Worm (Caenorhabditis elegans) whole organism, late embryonic: ENCODE results near the gene D1044.1.

Experiments used
- C08G9.2 ChIP-seq: sonication (generic microtip); optimal IDR thresholded peaks from 2 replicates; lab custom pipeline; 2016; ENCODE audit warnings: mild to moderate bottlenecking, missing genetic modification characterization, moderate library complexity, missing compliant biosample characterization
- K02D7.2 ChIP-seq: sonication (generic microtip); optimal IDR thresholded peaks from 2 replicates; lab custom pipeline; 2017; ENCODE audit warnings: mild to moderate bottlenecking, missing genetic modification characterization, missing compliant biosample characterization
- ahr-1 ChIP-seq: sonication (generic microtip); optimal IDR thresholded peaks from 2 replicates; lab custom pipeline; 2016; ENCODE audit warnings: missing genetic modification characterization, missing compliant biosample characterization
- ama-1 ChIP-seq: fragments of 150-350 bp; optimal IDR thresholded peaks from 2 replicates; lab custom pipeline; 2014
- ceh-22 ChIP-seq: sonication (generic microtip); optimal IDR thresholded peaks from 2 replicates; lab custom pipeline; 2017; ENCODE audit warnings: missing biosample characterization, missing genetic modification characterization
- ceh-24 ChIP-seq: sonication (generic microtip); optimal IDR thresholded peaks from 2 replicates; lab custom pipeline; 2016; ENCODE audit warnings: mild to moderate bottlenecking, missing genetic modification characterization, missing compliant biosample characterization
- ceh-30 ChIP-seq: fragments of 150-350 bp; optimal IDR thresholded peaks from 2 replicates; lab custom pipeline; 2014; ENCODE audit warnings: missing biosample characterization, missing genetic modification characterization
- ceh-31 ChIP-seq: sonication (generic microtip); optimal IDR thresholded peaks from 2 replicates; lab custom pipeline; 2016; ENCODE audit warnings: missing genetic modification characterization, missing compliant biosample characterization
- ceh-45 ChIP-seq: fragments of 200-800 bp; sonication (Bioruptor generic); IDR thresholded peaks from 2 replicates; pipeline ENCODE4 v1.3.6; 2022; ENCODE audit warnings: missing genetic modification reagents, missing genetic modification characterization, missing compliant biosample characterization
- ceh-48 ChIP-seq: sonication (generic microtip); optimal IDR thresholded peaks from 2 replicates; lab custom pipeline; 2016; ENCODE audit warnings: missing genetic modification characterization, inconsistent platforms, missing compliant biosample characterization
- dmd-4 ChIP-seq: sonication (generic microtip); optimal IDR thresholded peaks from 2 replicates; lab custom pipeline; 2016; ENCODE audit warnings: borderline replicate concordance, missing genetic modification characterization, missing compliant biosample characterization
- elt-4 ChIP-seq: sonication (generic microtip); optimal IDR thresholded peaks from 2 replicates; lab custom pipeline; 2016; ENCODE audit warnings: missing genetic modification characterization, missing compliant biosample characterization
- ets-4 ChIP-seq: sonication (generic microtip); optimal IDR thresholded peaks from 2 replicates; lab custom pipeline; 2016; ENCODE audit warnings: missing genetic modification characterization, missing compliant biosample characterization
- eyg-1 ChIP-seq: sonication (generic microtip); optimal IDR thresholded peaks from 2 replicates; lab custom pipeline; 2016; ENCODE audit warnings: missing genotype, missing genetic modification characterization, missing compliant biosample characterization
- fax-1 ChIP-seq: sonication (generic microtip); optimal IDR thresholded peaks from 2 replicates; lab custom pipeline; 2016; ENCODE audit warnings: missing genotype, missing genetic modification characterization, missing compliant biosample characterization
- fkh-10 ChIP-seq: fragments of 150-350 bp; optimal IDR thresholded peaks from 2 replicates; lab custom pipeline; 2014; ENCODE audit warnings: missing biosample characterization, missing genetic modification reagents, missing genetic modification characterization
- fkh-6 ChIP-seq: sonication (generic microtip); optimal IDR thresholded peaks from 2 replicates; lab custom pipeline; 2016; ENCODE audit warnings: missing genetic modification characterization, missing compliant biosample characterization
- gmeb-2 ChIP-seq: sonication (generic microtip); optimal IDR thresholded peaks from 2 replicates; lab custom pipeline; 2016; ENCODE audit warnings: missing genetic modification characterization, inconsistent platforms, missing compliant biosample characterization
- hlh-6 ChIP-seq: sonication (generic microtip); optimal IDR thresholded peaks from 2 replicates; lab custom pipeline; 2016; ENCODE audit warnings: missing genotype, missing genetic modification characterization, missing compliant biosample characterization
- lin-11 ChIP-seq: fragments of 200-800 bp; sonication (Bioruptor generic); optimal IDR thresholded peaks from 2 replicates; lab custom pipeline; 2018; ENCODE audit warnings: mild to moderate bottlenecking, missing genetic modification characterization, missing compliant biosample characterization
- madf-2 ChIP-seq: sonication (generic microtip); optimal IDR thresholded peaks from 2 replicates; lab custom pipeline; 2017; ENCODE audit warnings: missing genetic modification characterization, missing compliant biosample characterization
- mec-3 ChIP-seq: sonication (generic microtip); optimal IDR thresholded peaks from 2 replicates; lab custom pipeline; 2016; ENCODE audit warnings: borderline replicate concordance, missing genetic modification characterization, missing compliant biosample characterization
- nfya-1 ChIP-seq: sonication (generic microtip); optimal IDR thresholded peaks from 2 replicates; lab custom pipeline; 2017; ENCODE audit warnings: missing genetic modification characterization, mild to moderate bottlenecking, missing compliant biosample characterization, antibody characterized with exemption, moderate library complexity
- nhr-232 ChIP-seq: sonication (generic microtip); optimal IDR thresholded peaks from 2 replicates; lab custom pipeline; 2016; ENCODE audit warnings: missing genetic modification characterization, missing compliant biosample characterization
- npax-4 ChIP-seq: sonication (generic microtip); optimal IDR thresholded peaks from 2 replicates; lab custom pipeline; 2016; ENCODE audit warnings: missing genetic modification characterization, missing compliant biosample characterization
- pag-3 ChIP-seq: sonication (generic microtip); optimal IDR thresholded peaks from 2 replicates; lab custom pipeline; 2016; ENCODE audit warnings: missing compliant biosample characterization, missing genetic modification characterization, borderline replicate concordance
- pat-9 ChIP-seq: fragments of 200-800 bp; sonication (Bioruptor generic); optimal IDR thresholded peaks from 2 replicates; lab custom pipeline; 2018; ENCODE audit warnings: mild to moderate bottlenecking, missing genetic modification characterization, moderate library complexity, missing compliant biosample characterization
- pax-1 ChIP-seq: fragments of 150-350 bp; optimal IDR thresholded peaks from 2 replicates; lab custom pipeline; 2014; ENCODE audit warnings: missing biosample characterization, missing genetic modification characterization
- pha-4 ChIP-seq: fragments of 150-350 bp; optimal IDR thresholded peaks from 2 replicates; lab custom pipeline; 2018; ENCODE audit warnings: missing biosample characterization, missing genetic modification reagents, missing genetic modification characterization
- ref-2 ChIP-seq: sonication (generic microtip); optimal IDR thresholded peaks from 2 replicates; lab custom pipeline; 2016; ENCODE audit warnings: missing genetic modification characterization, missing compliant biosample characterization
- sox-4 ChIP-seq: sonication (generic microtip); optimal IDR thresholded peaks from 2 replicates; lab custom pipeline; 2017; ENCODE audit warnings: mild to moderate bottlenecking, missing genetic modification characterization, inconsistent platforms, missing compliant biosample characterization
- syd-9 ChIP-seq: sonication (generic microtip); optimal IDR thresholded peaks from 2 replicates; lab custom pipeline; 2016; ENCODE audit warnings: mild to moderate bottlenecking, missing genetic modification characterization, moderate library complexity, missing compliant biosample characterization
- unc-3 ChIP-seq, 2 experiments: fragments of 200-800 bp in 1 of 2; sonication (Bioruptor generic) in 1 of 2; sonication (generic microtip) in 1 of 2; conservative IDR thresholded peaks in 1 of 2; optimal IDR thresholded peaks in 1 of 2; 2 replicates each; pipeline versions ENCODE4 v1.3.6 to Lab custom; 2016 to 2022; ENCODE audit warnings: missing compliant biosample characterization in 2 of 2, missing genetic modification characterization in 2 of 2, missing genetic modification reagents in 1 of 2
- unc-42 ChIP-seq: sonication (generic microtip); optimal IDR thresholded peaks from 2 replicates; lab custom pipeline; 2016; ENCODE audit warnings: missing genotype, missing genetic modification characterization, missing compliant biosample characterization
- unc-55 ChIP-seq: sonication (generic microtip); optimal IDR thresholded peaks from 2 replicates; lab custom pipeline; 2017; ENCODE audit warnings: missing biosample characterization, missing genetic modification reagents, missing genetic modification characterization

D1044.1 gene

DNA sequence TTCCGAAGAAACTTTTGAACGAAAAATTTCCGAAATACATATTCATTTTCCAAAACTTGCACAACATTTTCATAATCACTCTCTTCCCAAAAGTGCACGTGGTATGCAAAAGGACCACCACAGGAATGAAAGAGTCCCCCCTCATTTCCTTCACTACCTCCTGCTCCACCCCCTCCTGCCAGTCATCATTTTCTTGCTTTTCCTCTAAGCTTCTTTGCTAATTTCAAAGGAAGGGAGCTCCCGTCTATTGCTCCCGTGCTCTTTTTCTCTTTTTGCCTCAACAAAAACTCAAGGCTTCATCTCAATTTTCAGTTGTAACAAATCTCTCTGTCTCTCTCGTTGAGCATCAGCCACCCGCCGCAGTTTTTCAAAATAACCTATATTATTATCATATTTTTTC, 28.7 kb downstream of the D1044.1 start:
- no peak for TF ChIP-seq ama-1 (lab: Kevin White, UChicago)
- no peak for TF ChIP-seq pat-9 (tag; lab: Kevin White, UChicago)
- no peak for TF ChIP-seq ceh-22 (tag; lab: Kevin White, UChicago)
- TF ChIP-seq fkh-6 (tag; lab: Kevin White, UChicago) = no peak
- no peak for TF ChIP-seq ref-2 (tag; lab: Kevin White, UChicago)
- TF ChIP-seq pha-4 (tag; lab: Kevin White, UChicago) = no peak
- no peak for TF ChIP-seq fkh-10 (GFP tag; lab: Kevin White, UChicago)
- no peak for TF ChIP-seq pax-1 (tag; lab: Kevin White, UChicago)
- TF ChIP-seq ceh-45 = no peak
- TF ChIP-seq ceh-31 = no peak

DNA sequence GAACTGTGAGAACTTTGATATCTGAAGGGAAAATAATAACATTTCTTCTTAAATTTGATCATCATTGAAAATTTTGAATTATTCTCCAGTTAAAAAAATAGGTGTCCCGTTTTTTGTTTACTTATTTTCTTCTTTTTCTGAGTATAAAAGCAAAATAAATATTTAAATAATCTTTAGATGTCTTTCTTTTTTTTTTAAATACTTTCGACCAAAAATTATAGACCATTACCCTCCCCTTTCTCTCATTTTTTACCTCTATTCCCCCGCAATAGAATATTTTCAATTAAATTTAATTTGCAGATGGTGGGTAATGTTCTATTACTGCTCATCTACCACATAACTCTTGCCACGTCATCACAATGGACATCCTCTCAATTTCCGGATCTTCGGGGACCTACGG, 29.6 kb downstream of the D1044.1 start, which contains the start of gene molo-1:
TSS of gene molo-1 (plus strand) at position 301 of the 400 bp plus-strand sequence.
- TF ChIP-seq unc-55 (GFP tag; lab: Kevin White, UChicago) (no peak), dmd-4 (tag; lab: Kevin White, UChicago) (no peak), syd-9 (tag; lab: Kevin White, UChicago) (no peak), ama-1 (lab: Kevin White, UChicago) (no peak)

DNA sequence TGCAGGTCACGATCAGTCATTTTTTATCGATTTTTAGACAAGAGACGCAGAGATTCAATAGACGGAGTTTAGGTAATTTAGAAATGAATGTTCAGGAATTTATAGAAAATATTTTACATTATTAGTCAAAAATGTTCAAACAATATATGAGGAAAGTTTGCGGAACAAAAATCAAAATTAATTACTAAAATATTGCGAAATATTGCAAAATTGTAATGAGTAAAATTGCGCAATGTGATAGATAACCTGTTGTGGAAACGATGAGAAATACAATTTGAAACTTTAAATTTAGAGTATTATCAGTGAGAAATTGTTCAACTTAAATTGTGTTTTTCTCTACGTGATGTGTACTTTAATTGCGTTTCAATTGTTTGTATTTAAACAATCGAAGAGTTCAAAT, 37.0 kb downstream of the D1044.1 start, which contains the start of gene F56D2.5:
TSS of gene F56D2.5 (minus strand) at position 371 of the 400 bp plus-strand sequence.
- TF ChIP-seq ceh-24 (tag; lab: Kevin White, UChicago) = no peak
- no peak for TF ChIP-seq K02D7.2 (tag; lab: Kevin White, UChicago)
- TF ChIP-seq sox-4 = no peak
- no peak for TF ChIP-seq ceh-22 (tag; lab: Kevin White, UChicago)
- no peak for TF ChIP-seq nfya-1 (tag; lab: Kevin White, UChicago)
- TF ChIP-seq elt-4 (tag; lab: Kevin White, UChicago) = no peak
- no peak for TF ChIP-seq hlh-6 (tag; lab: Kevin White, UChicago)
- no peak for TF ChIP-seq fkh-6 (tag; lab: Kevin White, UChicago)
- TF ChIP-seq npax-4 = no peak
- TF ChIP-seq dmd-4 (tag; lab: Kevin White, UChicago) = no peak
- no peak for TF ChIP-seq mec-3 (tag; lab: Kevin White, UChicago)
- no peak for TF ChIP-seq ceh-30 (tag; lab: Kevin White, UChicago)
- TF ChIP-seq pat-9 (tag; lab: Kevin White, UChicago) = no peak
- TF ChIP-seq fax-1 = no peak
- no peak for TF ChIP-seq pag-3 (tag; lab: Kevin White, UChicago)

ce11 chrIII:5582766-5583165, 38.7 kb downstream of the D1044.1 start, which contains the start of the genes F56D2.8 and uev-2:
Gene F56D2.8 (minus strand): TSS chrIII:5582866.
Gene uev-2 (plus strand): TSS chrIII:5583125.
- no peak for TF ChIP-seq madf-2 (tag; lab: Kevin White, UChicago)
- no peak for TF ChIP-seq unc-42 (tag; lab: Kevin White, UChicago)
- no peak for TF ChIP-seq nhr-232
- TF ChIP-seq K02D7.2 (tag; lab: Kevin White, UChicago) = no peak
- TF ChIP-seq ets-4 = no peak
- no peak for TF ChIP-seq ceh-48
- TF ChIP-seq gmeb-2 (tag; lab: Kevin White, UChicago) = no peak
- no peak for TF ChIP-seq C08G9.2
- no peak for TF ChIP-seq unc-55 (GFP tag; lab: Kevin White, UChicago)
- TF ChIP-seq eyg-1 (tag; lab: Kevin White, UChicago) = no peak
- TF ChIP-seq unc-3 (GFP tag; conservative IDR thresholded peaks at IDR 0.05; lab: Robert Waterston, UW) = no peak
- no peak for TF ChIP-seq unc-3 (tag; optimal IDR thresholded peaks at IDR 0.05; lab: Kevin White, UChicago)
- TF ChIP-seq lin-11 (tag; lab: Kevin White, UChicago) = no peak
- TF ChIP-seq ahr-1 (tag; lab: Kevin White, UChicago) = no peak
